Fruit fly (Drosophila melanogaster) whole organism, pupa: Measurements from ENCODE around the gene CG17549.

Source experiments
- CG10348 ChIP-seq: fragments of 200-800 bp; sonication (Bioruptor generic); IDR thresholded peaks from 2 replicates; pipeline ENCODE4 v1.3.6; 2022; ENCODE audit warnings: missing biosample characterization, missing genetic modification characterization
- CG13204 ChIP-seq: fragments of 200-800 bp; sonication (Bioruptor generic); optimal IDR thresholded peaks from 2 replicates; lab custom pipeline; 2018; ENCODE audit warnings: missing biosample characterization, mild to moderate bottlenecking, missing genetic modification characterization, moderate library complexity
- CG15710 ChIP-seq: fragments of 200-800 bp; sonication (Bioruptor generic); optimal IDR thresholded peaks from 2 replicates; lab custom pipeline; 2018; ENCODE audit warnings: missing biosample characterization, mild to moderate bottlenecking, missing genetic modification characterization, moderate library complexity
- CG34367 ChIP-seq: fragments of 200-800 bp; sonication (Bioruptor generic); optimal IDR thresholded peaks from 2 replicates; lab custom pipeline; 2018; ENCODE audit warnings: missing biosample characterization, mild to moderate bottlenecking, missing genetic modification characterization
- CG4496 ChIP-seq: fragments of 200-800 bp; sonication (Bioruptor generic); IDR thresholded peaks from 3 replicates; pipeline ENCODE4 v1.3.6; 2022; ENCODE audit warnings: missing biosample characterization, missing genetic modification characterization
- CG8301 ChIP-seq: fragments of 200-800 bp; sonication (Bioruptor generic); optimal IDR thresholded peaks from 2 replicates; lab custom pipeline; 2018; ENCODE audit warnings: missing biosample characterization, mild to moderate bottlenecking, missing genetic modification characterization
- CG9948 ChIP-seq: fragments of 200-800 bp; sonication (Bioruptor generic); optimal IDR thresholded peaks from 2 replicates; lab custom pipeline; 2018; ENCODE audit warnings: missing biosample characterization, mild to moderate bottlenecking, missing genetic modification characterization, moderate library complexity
- D1 ChIP-seq: fragments of 200-800 bp; sonication (Bioruptor generic); optimal IDR thresholded peaks from 2 replicates; lab custom pipeline; 2018; ENCODE audit warnings: missing biosample characterization, mild to moderate bottlenecking, missing genetic modification characterization, moderate library complexity
- EcR ChIP-seq: fragments of 200-800 bp; sonication (Bioruptor generic); optimal IDR thresholded peaks from 3 replicates; lab custom pipeline; 2019; ENCODE audit warnings: missing biosample characterization, missing genetic modification characterization, mild to moderate bottlenecking, moderate library complexity, missing genetic modification reagents
- Ets98B ChIP-seq: fragments of 200-800 bp; sonication (Bioruptor generic); IDR thresholded peaks from 2 replicates; pipeline ENCODE4 v1.3.6; 2022; ENCODE audit warnings: missing biosample characterization, missing genetic modification characterization
- Pif1A ChIP-seq: fragments of 200-800 bp; sonication (Bioruptor generic); optimal IDR thresholded peaks from 3 replicates; lab custom pipeline; 2016; ENCODE audit warnings: missing biosample characterization, missing genetic modification characterization
- Snoo ChIP-seq: fragments of 200-800 bp; sonication (Bioruptor generic); optimal IDR thresholded peaks from 3 replicates; lab custom pipeline; 2017; ENCODE audit warnings: missing biosample characterization, mild to moderate bottlenecking, missing genetic modification characterization, inconsistent platforms
- gl ChIP-seq: fragments of 200-800 bp; sonication (Bioruptor generic); optimal IDR thresholded peaks from 2 replicates; lab custom pipeline; 2018; ENCODE audit warnings: missing biosample characterization, mild to moderate bottlenecking, missing genetic modification characterization

- TF ChIP-seq CG34367 (tag; lab: Kevin White, UChicago): no peak
- peak; percentile 38 for TF ChIP-seq CG9948 (tag; lab: Kevin White, UChicago)
- TF ChIP-seq Pif1A (GFP tag; lab: Kevin White, UChicago): peak; percentile 60
- 0 out of 3 replicates have a peak, but pooled peaks have one; percentile 18 for TF ChIP-seq CG4496 (GFP tag; lab: Robert Waterston, UW)
- no peak for TF ChIP-seq gl
- no peak for TF ChIP-seq EcR (GFP tag; lab: Kevin White, UChicago)
- peak; percentile 44 for TF ChIP-seq CG15710
- peak; percentile 50 for TF ChIP-seq CG8301 (tag; lab: Kevin White, UChicago)
- TF ChIP-seq CG10348 (GFP tag; lab: Robert Waterston, UW): no peak
- peak; percentile 61 for TF ChIP-seq Snoo (tag; lab: Kevin White, UChicago)
- no peak for TF ChIP-seq CG13204 (GFP tag; lab: Kevin White, UChicago)
- TF ChIP-seq Ets98B (GFP tag; lab: Robert Waterston, UW): no peak
- no peak for TF ChIP-seq D1
Observed at dm6 chr2L:19397617-19398316, 7.9 kb upstream of the CG17549 start.
